Worm (Caenorhabditis elegans) whole organism, L4 larva: ENCODE measurements around the gene B0391.14.

Experiments used
- F10B5.3 ChIP-seq: sonication (generic microtip); optimal IDR thresholded peaks from 2 replicates; lab custom pipeline; 2016; ENCODE audit warnings: mild to moderate bottlenecking, missing genetic modification characterization, missing compliant biosample characterization
- F44E2.7 ChIP-seq: fragments of 200-800 bp; sonication (Bioruptor generic); IDR thresholded peaks from 2 replicates; pipeline ENCODE4 v2.1.2; 2022; ENCODE audit warnings: missing genetic modification characterization, missing compliant biosample characterization
- Y48G9A.11 ChIP-seq: fragments of 200-800 bp; sonication (Bioruptor generic); IDR thresholded peaks from 2 replicates; pipeline ENCODE4 v1.3.6; 2022; ENCODE audit warnings: missing genetic modification reagents, missing genetic modification characterization, missing compliant biosample characterization
- aha-1 ChIP-seq: fragments of 150-350 bp; peaks from one replicate; lab custom pipeline; 2014; ENCODE audit warnings: missing biosample characterization, missing genetic modification characterization
- ama-1 ChIP-seq: fragments of 150-350 bp; optimal IDR thresholded peaks from 2 replicates; lab custom pipeline; 2014; ENCODE audit warnings: inconsistent platforms, mixed read lengths
- attf-4 ChIP-seq: sonication (generic microtip); optimal IDR thresholded peaks from 3 replicates; lab custom pipeline; 2017; ENCODE audit warnings: missing biosample characterization, missing genetic modification characterization
- ceh-28 ChIP-seq: fragments of 150-350 bp; optimal IDR thresholded peaks from 2 replicates; lab custom pipeline; 2014; ENCODE audit warnings: missing biosample characterization, missing genetic modification reagents, missing genetic modification characterization
- ceh-44 ChIP-seq: fragments of 200-800 bp; sonication (Bioruptor generic); IDR thresholded peaks from 2 replicates; pipeline ENCODE4 v1.3.6; 2022; ENCODE audit warnings: missing genetic modification reagents, missing genetic modification characterization, missing compliant biosample characterization
- cey-2 ChIP-seq: sonication (generic microtip); optimal IDR thresholded peaks from 3 replicates; lab custom pipeline; 2017; ENCODE audit warnings: missing genetic modification characterization, mild to moderate bottlenecking, missing compliant biosample characterization, antibody characterized with exemption, borderline replicate concordance; ENCODE audit not compliant: insufficient read depth
- ctbp-1 ChIP-seq: fragments of 200-800 bp; sonication (Bioruptor generic); IDR thresholded peaks from 2 replicates; pipeline ENCODE4 v1.3.6; 2022; ENCODE audit warnings: missing genetic modification reagents, missing genetic modification characterization, missing compliant biosample characterization
- daf-12 ChIP-seq: fragments of 150-350 bp; optimal IDR thresholded peaks from 2 replicates; lab custom pipeline; 2014; ENCODE audit warnings: missing biosample characterization, missing genetic modification reagents, missing genetic modification characterization
- daf-19 ChIP-seq: fragments of 200-800 bp; sonication (Bioruptor generic); conservative IDR thresholded peaks from 2 replicates; pipeline ENCODE4 v1.3.6; 2022; ENCODE audit warnings: missing genetic modification characterization, missing compliant biosample characterization
- egl-27 ChIP-seq: sonication (generic microtip); optimal IDR thresholded peaks from 3 replicates; lab custom pipeline; 2017; ENCODE audit warnings: missing biosample characterization, missing genetic modification reagents, missing genetic modification characterization
- egl-43 ChIP-seq: fragments of 200-800 bp; sonication (Bioruptor generic); IDR thresholded peaks from 2 replicates; pipeline ENCODE4 v1.3.6; 2022; ENCODE audit warnings: missing genetic modification reagents, missing genetic modification characterization, missing compliant biosample characterization
- hif-1 ChIP-seq, 2 experiments: sonication (generic microtip); optimal IDR thresholded peaks; 2 replicates each; lab custom pipeline; 2016 to 2017; ENCODE audit warnings: missing compliant biosample characterization in 2 of 2, missing genetic modification characterization in 2 of 2, missing genetic modification reagents in 2 of 2, missing genotype in 2 of 2, mild to moderate bottlenecking in 1 of 2
- hlh-11 ChIP-seq: fragments of 200-800 bp; sonication (Bioruptor generic); optimal IDR thresholded peaks from 2 replicates; lab custom pipeline; 2018; ENCODE audit warnings: mild to moderate bottlenecking, missing genetic modification characterization, missing compliant biosample characterization
- hlh-30 ChIP-seq: sonication (generic microtip); optimal IDR thresholded peaks from 2 replicates; lab custom pipeline; 2017; ENCODE audit warnings: antibody characterized with exemption, mild to moderate bottlenecking, missing genetic modification characterization, missing compliant biosample characterization; ENCODE audit not compliant: insufficient read depth
- lim-7 ChIP-seq: fragments of 200-800 bp; sonication (Bioruptor generic); IDR thresholded peaks from 2 replicates; pipeline ENCODE4 v1.3.6; 2022; ENCODE audit warnings: missing genetic modification characterization, missing compliant biosample characterization
- lin-15B ChIP-seq: fragments of 150-350 bp; sonication (generic microtip); optimal IDR thresholded peaks from 3 replicates; lab custom pipeline; 2014; ENCODE audit warnings: missing biosample characterization, missing genetic modification characterization
- lin-38 ChIP-seq: fragments of 200-800 bp; sonication (Bioruptor generic); IDR thresholded peaks from 2 replicates; pipeline ENCODE4 v1.3.6; 2022; ENCODE audit warnings: missing genetic modification reagents, missing genetic modification characterization, missing compliant biosample characterization
- lir-3 ChIP-seq: sonication (generic microtip); optimal IDR thresholded peaks from 2 replicates; lab custom pipeline; 2016; ENCODE audit warnings: mild to moderate bottlenecking, missing genetic modification characterization, missing compliant biosample characterization
- mdl-1 ChIP-seq, 2 experiments: fragments of 150-350 bp in 1 of 2; sonication (generic microtip) in 1 of 2; optimal IDR thresholded peaks; 2 replicates each; lab custom pipeline; 2014 to 2017; ENCODE audit warnings: missing biosample characterization in 2 of 2, missing genetic modification characterization in 2 of 2
- mdt-29 ChIP-seq: fragments of 200-800 bp; sonication (Bioruptor generic); IDR thresholded peaks from 2 replicates; pipeline ENCODE4 v1.3.6; 2022; ENCODE audit warnings: missing genetic modification reagents, missing genetic modification characterization, missing compliant biosample characterization
- mxl-2 ChIP-seq: fragments of 200-800 bp; sonication (Bioruptor generic); conservative IDR thresholded peaks from 2 replicates; pipeline ENCODE4 v1.3.6; 2022; ENCODE audit warnings: missing genetic modification reagents, missing genetic modification characterization, missing compliant biosample characterization
- nhr-25 ChIP-seq: sonication (generic microtip); optimal IDR thresholded peaks from 2 replicates; lab custom pipeline; 2017; ENCODE audit warnings: missing genetic modification characterization, mild to moderate bottlenecking, missing compliant biosample characterization, antibody characterized with exemption, moderate library complexity, borderline replicate concordance; ENCODE audit not compliant: insufficient read depth
- nhr-28 ChIP-seq: fragments of 150-350 bp; optimal IDR thresholded peaks from 2 replicates; lab custom pipeline; 2014; ENCODE audit warnings: missing biosample characterization, missing genetic modification characterization
- nhr-42 ChIP-seq: fragments of 200-800 bp; sonication (Bioruptor generic); IDR thresholded peaks from 2 replicates; pipeline ENCODE4 v1.3.6; 2022; ENCODE audit warnings: missing genetic modification characterization, missing compliant biosample characterization
- nhr-48 ChIP-seq: sonication (generic microtip); optimal IDR thresholded peaks from 2 replicates; lab custom pipeline; 2016; ENCODE audit warnings: mild to moderate bottlenecking, missing genetic modification characterization, missing compliant biosample characterization
- nhr-6 ChIP-seq: fragments of 150-350 bp; optimal IDR thresholded peaks from 2 replicates; lab custom pipeline; 2014; ENCODE audit warnings: missing biosample characterization, missing genetic modification characterization
- nhr-77 ChIP-seq: fragments of 150-350 bp; optimal IDR thresholded peaks from 2 replicates; lab custom pipeline; 2014; ENCODE audit warnings: missing biosample characterization, missing genetic modification characterization
- pha-4 ChIP-seq, 2 experiments: fragments of 150-350 bp in 1 of 2; fragments of 200-800 bp in 1 of 2; sonication (Bioruptor generic) in 1 of 2; IDR thresholded peaks in 1 of 2; optimal IDR thresholded peaks in 1 of 2; 2 replicates each; pipeline versions ENCODE4 v1.3.6 to Lab custom; 2014 to 2022; ENCODE audit warnings: missing genetic modification characterization in 2 of 2, missing genetic modification reagents in 2 of 2, missing biosample characterization in 1 of 2, missing compliant biosample characterization in 1 of 2
- pqm-1 ChIP-seq: sonication (generic microtip); optimal IDR thresholded peaks from 2 replicates; lab custom pipeline; 2017; ENCODE audit warnings: missing biosample characterization, missing genetic modification characterization
- saeg-2 ChIP-seq: fragments of 200-800 bp; sonication (Bioruptor generic); IDR thresholded peaks from 2 replicates; pipeline ENCODE4 v1.3.6; 2022; ENCODE audit warnings: missing genetic modification reagents, missing genetic modification characterization, missing compliant biosample characterization
- skn-1 ChIP-seq: fragments of 150-350 bp; optimal IDR thresholded peaks from 2 replicates; lab custom pipeline; 2014; ENCODE audit warnings: missing biosample characterization, missing genetic modification characterization
- unc-62 ChIP-seq, 3 experiments: fragments of 150-350 bp in 1 of 3; sonication (generic microtip); optimal IDR thresholded peaks in 2 of 3; peaks in 1 of 3; 1 replicate in 1 of 3; 2 replicates in 2 of 3; lab custom pipeline; 2014 to 2017; ENCODE audit warnings: missing biosample characterization in 3 of 3, missing genetic modification characterization in 3 of 3, missing genetic modification reagents in 3 of 3, missing genotype in 1 of 3
- zag-1 ChIP-seq: fragments of 150-350 bp; optimal IDR thresholded peaks from 2 replicates; lab custom pipeline; 2014; ENCODE audit warnings: missing biosample characterization, missing genetic modification characterization
- zfp-3 ChIP-seq: fragments of 200-800 bp; sonication (Bioruptor generic); conservative IDR thresholded peaks from 2 replicates; pipeline ENCODE4 v1.3.6; 2022; ENCODE audit warnings: missing genetic modification reagents, missing genetic modification characterization, missing compliant biosample characterization
- ztf-11 ChIP-seq: fragments of 150-350 bp; optimal IDR thresholded peaks from 2 replicates; lab custom pipeline; 2014; ENCODE audit warnings: missing biosample characterization, missing genetic modification characterization
- ztf-7 ChIP-seq: fragments of 150-350 bp; optimal IDR thresholded peaks from 2 replicates; lab custom pipeline; 2014; ENCODE audit warnings: missing biosample characterization, missing genetic modification characterization

Gene B0391.14

DNA sequence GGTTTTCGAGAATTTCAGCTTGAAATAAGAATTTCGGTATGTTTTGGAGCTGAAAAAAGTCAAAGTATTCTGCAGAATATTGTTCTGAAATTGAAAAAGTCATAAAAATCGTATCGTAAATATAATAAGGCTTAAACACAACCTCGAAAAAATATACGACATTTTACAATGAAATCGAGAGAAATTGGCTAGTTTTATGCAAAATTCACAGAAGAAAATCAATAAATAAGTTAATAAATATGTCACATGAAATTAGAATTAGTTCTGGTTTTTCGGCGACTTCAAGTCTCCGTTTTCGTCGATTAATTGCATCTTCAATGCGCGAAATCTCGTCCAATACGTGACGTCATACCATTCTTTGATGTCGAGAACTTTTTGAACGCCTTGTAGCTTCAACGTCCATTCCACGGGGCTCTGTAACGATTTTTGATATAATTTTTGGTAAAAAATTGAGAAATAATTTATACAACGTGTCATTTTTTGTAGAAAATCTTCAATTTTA lies 22.2 kb downstream of the B0391.14 start, which contains the start of gene atx-3:
TSS of gene atx-3 (minus strand) at position 51 of the 502 bp plus-strand sequence.
- TF ChIP-seq pqm-1 (no peak), Y48G9A.11 (peak; percentile 37; the same call in 1 of the 2 replicates), hlh-30 (tag; lab: Kevin White, UChicago) (peak; percentile 4)

DNA sequence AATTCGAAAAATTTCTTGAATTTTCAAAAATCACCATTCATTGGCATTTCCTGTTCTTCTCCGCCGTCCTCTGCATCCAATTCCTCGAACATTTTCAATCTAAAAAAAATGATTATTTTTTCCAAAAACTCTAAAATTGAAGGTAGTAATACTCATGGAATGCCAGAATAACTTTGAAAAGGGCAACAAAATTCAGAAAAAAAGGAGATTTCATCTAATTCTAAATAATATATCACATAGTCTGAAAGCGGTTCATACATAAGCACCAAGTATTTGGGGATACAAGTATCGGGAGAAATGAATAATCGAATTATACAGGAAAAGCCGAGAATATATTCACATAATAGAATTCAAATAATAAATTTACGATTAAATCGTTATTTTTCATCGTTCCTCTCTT lies 24.4 kb downstream of the B0391.14 start, which contains the start of gene mdt-28:
TSS of gene mdt-28 (minus strand) at position 101 of the 400 bp plus-strand sequence.
- TF ChIP-seq pha-4 (GFP tag; IDR thresholded peaks at IDR 0.05; lab: Robert Waterston, UW) (no peak), pha-4 (tag; optimal IDR thresholded peaks at IDR 0.05; lab: Kevin White, UChicago) (no peak), lin-38 (GFP tag; lab: Robert Waterston, UW) (0 out of 2 replicates have a peak, but pooled peaks have one; percentile 33), hlh-11 (tag; lab: Kevin White, UChicago) (no peak), skn-1 (tag; lab: Kevin White, UChicago) (no peak)
- TF ChIP-seq, all 104 proteins: peak for 1

DNA sequence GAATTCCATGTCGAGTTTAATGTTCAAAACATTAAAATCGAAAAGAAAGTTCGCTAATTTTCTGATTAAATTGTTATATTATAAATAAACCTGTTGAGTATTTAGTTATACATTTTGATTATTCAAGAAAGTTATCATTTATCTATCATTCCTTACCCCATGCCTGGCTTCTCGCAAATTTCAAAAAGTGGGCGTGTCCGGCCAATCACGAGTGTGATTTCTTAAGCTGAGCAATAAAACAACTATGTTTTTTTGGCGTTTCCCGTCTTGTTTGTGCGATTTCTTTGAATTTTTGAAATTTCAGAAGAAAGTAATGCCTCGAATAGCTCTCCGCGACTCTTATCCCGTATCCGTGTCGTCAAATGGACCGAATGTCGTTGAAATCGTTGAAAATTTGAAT lies 27.0 kb downstream of the B0391.14 start, which contains the start of gene fbxa-94:
TSS of gene fbxa-94 (plus strand) at position 301 of the 400 bp plus-strand sequence.
- TF ChIP-seq daf-12 (tag; lab: Kevin White, UChicago) = no peak
- TF ChIP-seq egl-27 (tag; lab: Kevin White, UChicago) = no peak
- no peak for TF ChIP-seq lin-15B
- no peak for TF ChIP-seq F10B5.3 (tag; lab: Kevin White, UChicago)
- TF ChIP-seq ztf-11 (tag; lab: Kevin White, UChicago) = no peak
- no peak for TF ChIP-seq nhr-48 (tag; lab: Kevin White, UChicago)
- no peak for TF ChIP-seq ztf-7 (tag; lab: Kevin White, UChicago)
- no peak for TF ChIP-seq lir-3 (tag; lab: Kevin White, UChicago)
- TF ChIP-seq egl-43 (GFP tag; lab: Robert Waterston, UW) = no peak
- no peak for TF ChIP-seq nhr-6 (tag; lab: Kevin White, UChicago)
- no peak for TF ChIP-seq F44E2.7
- TF ChIP-seq attf-4 (tag; lab: Kevin White, UChicago) = no peak
- no peak for TF ChIP-seq hif-1 (tag; optimal IDR thresholded peaks at IDR 0.05; lab: Kevin White, UChicago)
- TF ChIP-seq nhr-77 = no peak
- TF ChIP-seq zfp-3 (GFP tag; lab: Robert Waterston, UW) = no peak

DNA sequence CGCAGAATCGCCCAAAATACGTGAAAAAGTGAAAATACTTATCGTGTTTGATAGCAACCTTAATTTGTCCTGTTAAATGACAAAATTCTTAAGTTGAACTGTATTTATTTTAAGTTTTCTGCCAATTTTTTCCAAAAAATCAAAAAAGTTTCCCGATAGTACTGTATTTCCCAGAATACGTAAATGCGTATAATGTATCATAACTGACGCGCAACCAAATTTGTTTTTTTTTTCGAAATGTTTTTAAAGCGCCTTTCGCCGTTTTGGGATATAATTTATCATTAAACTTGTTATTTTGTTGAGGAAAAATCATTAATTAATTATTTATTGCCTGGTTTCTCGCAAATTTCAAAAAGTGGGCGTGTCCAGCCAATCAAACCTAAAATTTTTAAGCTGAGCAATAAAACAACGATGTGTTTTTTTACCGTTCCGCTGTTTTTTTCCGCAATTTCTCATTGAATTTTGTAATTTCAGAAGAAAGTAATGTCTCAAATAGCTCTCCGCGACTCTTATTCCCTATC lies 28.6 kb downstream of the B0391.14 start, which contains the start of gene fbxa-95:
TSS of gene fbxa-95 (plus strand) at position 471 of the 521 bp plus-strand sequence.
- TF ChIP-seq ztf-7 (tag; lab: Kevin White, UChicago) (no peak), nhr-28 (tag; lab: Kevin White, UChicago) (no peak), aha-1 (tag; lab: Kevin White, UChicago) (peak; percentile 55), Y48G9A.11 (0 out of 2 replicates have a peak, but pooled peaks have one; percentile 11), zag-1 (tag; lab: Kevin White, UChicago) (no peak)

DNA sequence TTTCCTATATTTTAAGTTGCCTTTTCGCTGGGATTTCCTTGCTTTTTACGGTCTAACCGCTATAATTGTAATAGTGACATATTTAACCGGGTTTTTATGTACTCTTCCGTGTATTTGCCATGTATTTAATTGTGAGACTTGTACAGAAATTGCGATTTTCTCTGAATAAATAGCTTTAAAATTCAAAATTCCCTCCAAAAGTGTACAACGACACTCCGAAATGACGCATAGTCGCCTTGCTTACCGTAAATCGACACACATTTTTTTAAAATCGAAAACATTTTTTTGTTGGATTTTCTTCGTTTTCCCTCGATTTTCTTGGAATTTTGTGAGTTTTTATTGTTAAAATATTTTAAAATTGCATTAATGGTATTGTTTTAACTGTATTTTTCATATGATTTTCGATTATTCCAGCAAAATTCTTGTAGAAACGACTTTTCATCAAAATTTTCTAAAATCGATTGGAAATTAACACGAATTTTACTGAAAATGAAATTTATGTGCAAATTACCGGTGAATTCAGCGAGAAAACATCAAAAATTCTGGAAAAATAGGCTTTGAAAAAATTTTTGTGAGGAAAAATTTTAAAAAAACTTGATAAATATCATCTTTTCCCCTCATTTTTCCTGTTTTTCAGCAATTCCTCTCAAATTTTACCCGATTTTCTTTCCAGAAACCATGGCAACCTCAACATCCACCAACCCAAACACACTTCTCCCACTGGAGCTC lies 29.8 kb downstream of the B0391.14 start, which contains the start of gene lsm-5:
TSS of gene lsm-5 (plus strand) at position 679 of the 729 bp plus-strand sequence.
- TF ChIP-seq mdl-1 (tag; optimal IDR thresholded peaks at IDR 0.05; lab: Kevin White, UChicago) (no peak), ceh-28 (no peak), nhr-42 (no peak), ctbp-1 (GFP tag; lab: Robert Waterston, UW) (no peak), daf-19 (GFP tag; lab: Robert Waterston, UW) (no peak), ceh-44 (GFP tag; lab: Robert Waterston, UW) (no peak), lim-7 (GFP tag; lab: Robert Waterston, UW) (no peak), mdt-29 (GFP tag; lab: Robert Waterston, UW) (no peak), mxl-2 (GFP tag; lab: Robert Waterston, UW) (no peak), pha-4 (GFP tag; IDR thresholded peaks at IDR 0.05; lab: Robert Waterston, UW) (no peak), pha-4 (tag; optimal IDR thresholded peaks at IDR 0.05; lab: Kevin White, UChicago) (no peak), unc-62 (GFP tag; optimal IDR thresholded peaks at IDR 0.05 in 1 of 2; lab: Kevin White, UChicago) (peak in 1 of 2 experiments; percentile 81), unc-62 (tag; optimal IDR thresholded peaks at IDR 0.05; lab: Kevin White, UChicago) (no peak), Y48G9A.11 (peak; percentile 93), nhr-25 (tag; lab: Kevin White, UChicago) (no peak), F44E2.7 (no peak), cey-2 (no peak), ama-1 (peak; percentile 94), saeg-2 (GFP tag; lab: Robert Waterston, UW) (no peak)
